Worm (Caenorhabditis elegans): ENCODE data around the gene tbck-1.

The tbck-1 gene

DNA sequence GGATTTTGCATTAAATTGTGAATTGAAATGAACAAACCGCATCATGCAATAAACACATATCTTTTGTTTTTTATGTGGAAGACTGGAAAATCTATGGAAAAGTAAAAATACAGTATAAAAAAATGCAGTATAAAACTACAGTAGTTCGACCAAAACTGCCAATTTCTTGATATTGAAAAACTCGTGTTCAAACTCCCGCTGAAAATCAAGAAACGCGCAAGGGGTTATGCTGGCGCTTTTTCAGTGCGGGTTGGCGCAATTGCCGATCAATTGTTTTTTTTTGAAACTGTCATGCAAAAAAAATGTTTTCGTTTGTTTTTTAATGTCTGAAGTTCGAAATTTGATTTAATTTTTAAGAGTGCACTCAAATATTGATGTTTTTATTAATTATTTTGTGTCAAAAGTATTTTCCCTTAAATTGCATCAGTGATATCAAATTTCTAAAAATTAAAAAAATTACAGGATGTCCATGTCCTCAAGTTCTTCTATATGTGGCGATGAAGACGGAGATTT, 23.3 kb downstream of the tbck-1 start, which contains the start of gene dnj-9 (continued):
- TF ChIP-seq blmp-1 (tag; optimal IDR thresholded peaks at IDR 0.05; ENCODE audit: insufficient read depth), result peak; percentile 77

ce11 chrII:4854761-4855160, 26.4 kb downstream of the tbck-1 start:
- TF ChIP-seq alr-1 (tag; optimal IDR thresholded peaks at IDR 0.05), result no peak
- TF ChIP-seq nhr-12 (tag; optimal IDR thresholded peaks at IDR 0.05), result no peak
- no peak for TF ChIP-seq ceh-16 (tag; optimal IDR thresholded peaks at IDR 0.05)
- TF ChIP-seq egl-27 (tag; optimal IDR thresholded peaks at IDR 0.05), result no peak
- TF ChIP-seq C34F6.9 (tag; optimal IDR thresholded peaks at IDR 0.05), result peak; percentile 39
- TF ChIP-seq sma-9 (GFP tag; optimal IDR thresholded peaks at IDR 0.05), result no peak
- TF ChIP-seq sma-9 (tag; optimal IDR thresholded peaks at IDR 0.05), result no peak
- no peak for TF ChIP-seq Y55F3AM.14 (GFP tag; optimal IDR thresholded peaks at IDR 0.05)
- TF ChIP-seq unc-55 (GFP tag; optimal IDR thresholded peaks at IDR 0.05), result peak; percentile 35
- TF ChIP-seq lin-11 (tag; optimal IDR thresholded peaks at IDR 0.05), result no peak
- no peak for TF ChIP-seq nhr-25 (tag; optimal IDR thresholded peaks at IDR 0.05)
- TF ChIP-seq nhr-23 (tag; optimal IDR thresholded peaks at IDR 0.05), result no peak
- no peak for TF ChIP-seq lin-13 (GFP tag; optimal IDR thresholded peaks at IDR 0.05)
- TF ChIP-seq sma-3 (GFP tag; optimal IDR thresholded peaks at IDR 0.05), result no peak
- TF ChIP-seq mab-5 (tag; optimal IDR thresholded peaks at IDR 0.05), result no peak
- no peak for TF ChIP-seq snpc-4 (tag; optimal IDR thresholded peaks at IDR 0.05)

DNA sequence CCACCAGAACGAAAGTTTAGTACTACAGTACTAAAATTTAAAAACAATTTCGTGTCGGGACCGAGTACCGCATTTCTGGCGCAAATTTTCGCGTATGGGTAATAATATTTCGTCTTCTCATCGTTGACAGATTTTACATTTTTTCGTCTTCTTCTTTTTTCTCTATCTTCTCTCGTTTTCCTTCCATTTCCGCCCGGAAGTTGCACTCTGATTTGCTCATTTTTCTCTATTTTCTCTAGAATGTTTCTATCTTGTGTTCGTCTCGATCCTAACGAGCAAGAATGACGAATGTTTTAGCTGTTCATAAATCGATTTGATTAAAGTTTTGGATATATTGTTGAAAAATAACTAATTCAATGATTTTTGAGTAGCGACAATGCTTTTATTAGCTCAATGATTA, 27.1 kb downstream of the tbck-1 start:
- peak; percentile 49 for TF ChIP-seq sma-9 (GFP tag; optimal IDR thresholded peaks at IDR 0.05)
- no peak for TF ChIP-seq sma-9 (tag; optimal IDR thresholded peaks at IDR 0.05)
- TF ChIP-seq lsy-2 (tag; optimal IDR thresholded peaks at IDR 0.05), result peak; percentile 2 to 24
- no peak for TF ChIP-seq Y55F3AM.14 (GFP tag; optimal IDR thresholded peaks at IDR 0.05)
- no peak for TF ChIP-seq lin-11 (tag; optimal IDR thresholded peaks at IDR 0.05)
- peak; percentile 15 for TF ChIP-seq C34F6.9 (tag; optimal IDR thresholded peaks at IDR 0.05)

ce11 chrII:4856113-4856512, 27.8 kb downstream of the tbck-1 start:
- peak; percentile 13 for TF ChIP-seq nhr-129 (tag; optimal IDR thresholded peaks at IDR 0.05)
- no peak for TF ChIP-seq alr-1 (tag; optimal IDR thresholded peaks at IDR 0.05)
- no peak for TF ChIP-seq ceh-16 (tag; optimal IDR thresholded peaks at IDR 0.05)
- no peak for TF ChIP-seq peb-1 (tag; optimal IDR thresholded peaks at IDR 0.05)
- peak; percentile 54 for TF ChIP-seq C34F6.9 (tag; optimal IDR thresholded peaks at IDR 0.05)
- peak; percentile 58 for TF ChIP-seq nhr-21 (tag; optimal IDR thresholded peaks at IDR 0.05)
- peak; percentile 6 for TF ChIP-seq unc-55 (GFP tag; optimal IDR thresholded peaks at IDR 0.05)
- TF ChIP-seq lin-39 (tag; optimal IDR thresholded peaks at IDR 0.05), result no peak
- TF ChIP-seq egl-27 (tag; optimal IDR thresholded peaks at IDR 0.05), result no peak
- TF ChIP-seq nhr-77 (tag; optimal IDR thresholded peaks at IDR 0.05), result no peak
- TF ChIP-seq blmp-1 (tag; optimal IDR thresholded peaks at IDR 0.05; ENCODE audit: insufficient read depth), result no peak
- no peak for TF ChIP-seq nhr-23 (tag; optimal IDR thresholded peaks at IDR 0.05)
- TF ChIP-seq ZK546.5 (tag; optimal IDR thresholded peaks at IDR 0.05), result no peak
- TF ChIP-seq nhr-25 (tag; optimal IDR thresholded peaks at IDR 0.05), result peak; percentile 73
- TF ChIP-seq nhr-6 (tag; optimal IDR thresholded peaks at IDR 0.05), result no peak
- no peak for TF ChIP-seq elt-1 (tag; optimal IDR thresholded peaks at IDR 0.05)
- peak; percentile 1 for TF ChIP-seq skn-1 (tag; optimal IDR thresholded peaks at IDR 0.05)
- TF ChIP-seq zag-1 (tag; optimal IDR thresholded peaks at IDR 0.05), result no peak
- TF ChIP-seq R02D3.7 (tag; optimal IDR thresholded peaks at IDR 0.05), result no peak
- no peak for TF ChIP-seq snpc-4 (tag; optimal IDR thresholded peaks at IDR 0.05)
- no peak for TF ChIP-seq nhr-237 (tag; optimal IDR thresholded peaks at IDR 0.05)
- TF ChIP-seq ztf-4 (tag; optimal IDR thresholded peaks at IDR 0.05), result no peak
- no peak for TF ChIP-seq elt-3 (tag; optimal IDR thresholded peaks at IDR 0.05)
- TF ChIP-seq ama-1 (optimal IDR thresholded peaks at IDR 0.05), result no peak
- TF ChIP-seq lin-11 (tag; optimal IDR thresholded peaks at IDR 0.05), result no peak
- no peak for TF ChIP-seq mab-5 (tag; optimal IDR thresholded peaks at IDR 0.05)
- TF ChIP-seq crh-2 (tag; optimal IDR thresholded peaks at IDR 0.05), result peak; percentile 4
- peak; percentile 11 for TF ChIP-seq gmeb-1 (tag; optimal IDR thresholded peaks at IDR 0.05)
- TF ChIP-seq mbf-1 (tag; optimal IDR thresholded peaks at IDR 0.05), result no peak
- peak in 1 of 2 experiments; percentile 52 for TF ChIP-seq lsy-2 (tag; optimal IDR thresholded peaks at IDR 0.05)
- TF ChIP-seq fos-1 (tag; optimal IDR thresholded peaks at IDR 0.05), result no peak
- peak; percentile 32 for TF ChIP-seq sma-9 (GFP tag; optimal IDR thresholded peaks at IDR 0.05)
- TF ChIP-seq sma-9 (tag; optimal IDR thresholded peaks at IDR 0.05), result no peak
- no peak for TF ChIP-seq unc-62 (GFP tag; optimal IDR thresholded peaks at IDR 0.05)
- no peak for TF ChIP-seq nhr-12 (tag; optimal IDR thresholded peaks at IDR 0.05)
- TF ChIP-seq unc-39 (tag; optimal IDR thresholded peaks at IDR 0.05), result no peak
- no peak for TF ChIP-seq Y55F3AM.14 (GFP tag; optimal IDR thresholded peaks at IDR 0.05)
